Worm (Caenorhabditis elegans): ENCODE measurements around the gene F13H6.5.

Gene F13H6.5

ce11 chrV:6322749-6323367 lies 51.9 kb downstream of the F13H6.5 start:
- no peak for TF ChIP-seq pha-4 (tag; optimal IDR thresholded peaks at IDR 0.05)
- TF ChIP-seq cnd-1 (tag; optimal IDR thresholded peaks at IDR 0.05), result no peak
- TF ChIP-seq ztf-11 (tag; optimal IDR thresholded peaks at IDR 0.05), result no peak
- no peak for TF ChIP-seq mls-2 (tag; optimal IDR thresholded peaks at IDR 0.05)
- peak; percentile 29 for TF ChIP-seq elt-1 (tag; optimal IDR thresholded peaks at IDR 0.05; ENCODE audit: borderline replicate concordance, insufficient read depth)
- no peak for TF ChIP-seq mab-5 (tag; optimal IDR thresholded peaks at IDR 0.05)
- TF ChIP-seq nhr-76 (tag; optimal IDR thresholded peaks at IDR 0.05), result no peak
- no peak for TF ChIP-seq blmp-1 (tag; optimal IDR thresholded peaks at IDR 0.05)
- no peak for TF ChIP-seq nhr-2 (tag; optimal IDR thresholded peaks at IDR 0.05)
